Worm (Caenorhabditis elegans): Measurements from ENCODE around the gene EGAP1.1.

The EGAP1.1 gene

DNA sequence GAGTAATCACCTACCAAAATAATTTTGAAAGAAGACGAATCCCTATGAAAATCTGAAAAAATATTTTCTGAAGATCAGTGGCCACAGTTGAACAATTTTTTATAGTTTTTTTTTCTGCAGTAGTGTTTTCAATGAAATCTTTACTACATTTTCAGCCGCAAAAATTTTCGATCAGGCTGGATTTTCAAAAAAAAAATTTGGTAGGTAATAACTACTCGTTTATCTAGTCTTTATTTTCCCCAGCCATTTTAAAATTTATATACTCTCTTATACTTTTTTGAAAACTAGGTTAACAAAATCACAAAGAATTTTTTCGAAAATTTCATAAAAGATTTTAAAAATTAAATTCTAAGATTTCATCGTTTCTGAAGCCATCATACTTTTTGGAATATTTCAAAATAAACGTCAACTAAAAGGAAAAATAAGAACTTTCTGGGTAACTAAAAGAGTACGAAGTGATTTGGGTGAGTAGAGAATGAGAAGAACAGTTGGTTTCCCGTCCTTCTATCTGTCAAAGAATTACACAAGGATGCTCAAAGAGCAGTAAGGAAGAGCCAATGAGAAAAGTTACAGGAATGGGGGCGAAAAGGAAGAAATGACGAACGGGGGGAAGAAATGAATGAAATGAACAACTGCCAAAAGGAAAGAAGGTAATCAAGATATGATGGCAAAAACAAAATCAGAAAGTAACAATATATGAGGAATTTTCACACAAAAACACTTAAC is 38.1 kb upstream of the EGAP1.1 start, which contains the start of gene mlp-1:
Gene mlp-1, minus strand, starts transcription at position 51 of the 726 bp plus-strand sequence.
- TF ChIP-seq che-1 (tag; optimal IDR thresholded peaks at IDR 0.05): no peak
- no peak for TF ChIP-seq tbx-2 (tag; optimal IDR thresholded peaks at IDR 0.05)
- TF ChIP-seq fkh-6 (tag; optimal IDR thresholded peaks at IDR 0.05): no peak
- no peak for TF ChIP-seq ceh-19 (GFP tag; optimal IDR thresholded peaks at IDR 0.05)
- TF ChIP-seq odd-2 (tag; optimal IDR thresholded peaks at IDR 0.05): no peak
- no peak for TF ChIP-seq ztf-16 (tag; optimal IDR thresholded peaks at IDR 0.05)
- no peak for TF ChIP-seq nfya-1 (tag; optimal IDR thresholded peaks at IDR 0.05)
- no peak for TF ChIP-seq hlh-15 (tag; optimal IDR thresholded peaks at IDR 0.05)
- TF ChIP-seq hlh-8 (tag; optimal IDR thresholded peaks at IDR 0.05): no peak
- no peak for TF ChIP-seq ceh-2 (tag; optimal IDR thresholded peaks at IDR 0.05)

DNA sequence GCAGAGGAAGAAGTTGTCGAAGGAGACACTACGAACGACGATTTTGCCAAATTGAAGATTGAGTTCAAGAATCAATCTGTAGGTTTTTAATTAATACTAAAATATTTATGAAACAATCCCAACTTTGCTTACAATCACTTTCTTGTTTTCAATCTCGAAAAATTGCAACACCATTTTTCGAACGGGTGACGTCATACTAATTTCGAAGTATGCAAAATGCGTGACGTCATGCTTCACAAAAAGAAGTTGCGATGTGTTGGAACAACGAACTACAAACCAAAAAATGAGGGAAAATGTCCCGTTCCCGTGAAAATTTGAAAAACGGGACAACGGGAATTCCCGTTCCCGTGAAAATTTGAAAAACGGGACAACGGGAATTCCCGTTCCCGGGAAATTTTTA is 30.6 kb upstream of the EGAP1.1 start:
- no peak for TF ChIP-seq mec-3 (tag; optimal IDR thresholded peaks at IDR 0.05; ENCODE audit: borderline replicate concordance)
- TF ChIP-seq dmd-4 (tag; optimal IDR thresholded peaks at IDR 0.05; ENCODE audit: borderline replicate concordance): no peak
- no peak for TF ChIP-seq ceh-30 (tag; optimal IDR thresholded peaks at IDR 0.05)
- no peak for TF ChIP-seq npax-4 (tag; optimal IDR thresholded peaks at IDR 0.05)
- no peak for TF ChIP-seq C38D4.7 (GFP tag; optimal IDR thresholded peaks at IDR 0.05)
- no peak for TF ChIP-seq ceh-24 (tag; optimal IDR thresholded peaks at IDR 0.05)
- no peak for TF ChIP-seq ceh-48 (tag; optimal IDR thresholded peaks at IDR 0.05)
- TF ChIP-seq pat-9 (tag; optimal IDR thresholded peaks at IDR 0.05): no peak
- TF ChIP-seq pag-3 (tag; optimal IDR thresholded peaks at IDR 0.05; ENCODE audit: borderline replicate concordance): no peak
- TF ChIP-seq ceh-22 (tag; optimal IDR thresholded peaks at IDR 0.05): no peak
- no peak for TF ChIP-seq sdc-2 (tag; optimal IDR thresholded peaks at IDR 0.05)
- TF ChIP-seq lim-6 (tag; optimal IDR thresholded peaks at IDR 0.05): no peak
- TF ChIP-seq tbx-7 (tag; optimal IDR thresholded peaks at IDR 0.05): no peak

DNA sequence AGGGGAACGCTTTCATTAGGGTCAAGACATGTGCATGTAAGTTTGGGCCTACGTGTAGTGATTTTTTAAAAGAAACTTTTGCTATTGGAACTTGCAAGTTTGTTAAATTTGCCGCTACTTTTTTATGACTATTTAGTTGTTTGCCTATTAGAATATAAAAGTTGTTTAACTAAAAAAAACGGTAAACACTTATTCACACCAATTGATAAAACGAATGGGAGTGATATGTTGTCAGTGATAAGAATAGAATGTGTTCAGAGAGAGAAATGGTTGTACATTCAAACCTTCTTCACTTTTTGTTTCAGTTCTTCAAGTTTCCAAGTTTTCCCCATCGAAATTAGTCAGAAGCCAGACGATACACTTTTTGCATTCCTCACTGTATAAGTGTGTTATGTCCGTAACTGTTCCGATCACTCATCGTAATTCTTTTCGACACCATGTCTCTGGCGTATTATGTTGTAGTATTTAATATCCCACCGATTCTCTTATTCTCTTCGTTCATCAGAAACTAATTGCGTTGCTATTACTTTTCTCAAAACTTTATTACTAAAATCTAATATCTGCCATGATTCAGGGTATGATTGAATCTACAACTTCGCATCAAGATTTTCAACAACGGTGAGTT is 28.9 kb upstream of the EGAP1.1 start, which contains the start of gene dct-6:
Gene dct-6, plus strand, starts transcription at position 575 of the 625 bp plus-strand sequence.
- TF ChIP-seq dve-1 (tag; optimal IDR thresholded peaks at IDR 0.05) (no peak), elt-2 (tag; optimal IDR thresholded peaks at IDR 0.05) (peak; percentile 12), ceh-31 (tag; optimal IDR thresholded peaks at IDR 0.05) (no peak)

DNA sequence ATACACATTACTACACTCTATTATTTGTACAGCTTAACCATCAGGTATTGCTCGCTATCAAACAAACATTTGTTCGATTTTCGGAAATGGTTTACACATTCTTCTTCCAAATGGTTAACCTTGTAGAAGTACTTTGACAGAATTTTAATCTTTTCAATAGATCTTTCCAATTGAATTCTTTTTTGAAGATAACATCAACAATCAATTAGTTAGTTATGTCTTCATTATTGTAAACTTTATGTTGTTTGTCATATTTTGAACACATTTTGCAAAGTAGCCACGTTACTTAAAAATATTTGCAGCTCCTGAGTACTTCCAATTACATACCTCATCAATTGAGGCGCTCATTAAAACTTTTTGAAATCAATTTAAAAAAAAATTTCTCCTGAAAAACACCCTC is 28.3 kb upstream of the EGAP1.1 start:
- no peak for TF ChIP-seq sox-4 (tag; optimal IDR thresholded peaks at IDR 0.05)
- no peak for TF ChIP-seq hlh-6 (tag; optimal IDR thresholded peaks at IDR 0.05)
- no peak for TF ChIP-seq fkh-10 (GFP tag; optimal IDR thresholded peaks at IDR 0.05)
- no peak for TF ChIP-seq ceh-31 (tag; optimal IDR thresholded peaks at IDR 0.05)
- no peak for TF ChIP-seq odd-2 (tag; optimal IDR thresholded peaks at IDR 0.05)
- no peak for TF ChIP-seq ceh-14 (tag; optimal IDR thresholded peaks at IDR 0.05)
- no peak for TF ChIP-seq nhr-232 (tag; optimal IDR thresholded peaks at IDR 0.05)
- no peak for TF ChIP-seq T23F11.4 (GFP tag; optimal IDR thresholded peaks at IDR 0.05)
- no peak for TF ChIP-seq fkh-6 (tag; optimal IDR thresholded peaks at IDR 0.05)

DNA sequence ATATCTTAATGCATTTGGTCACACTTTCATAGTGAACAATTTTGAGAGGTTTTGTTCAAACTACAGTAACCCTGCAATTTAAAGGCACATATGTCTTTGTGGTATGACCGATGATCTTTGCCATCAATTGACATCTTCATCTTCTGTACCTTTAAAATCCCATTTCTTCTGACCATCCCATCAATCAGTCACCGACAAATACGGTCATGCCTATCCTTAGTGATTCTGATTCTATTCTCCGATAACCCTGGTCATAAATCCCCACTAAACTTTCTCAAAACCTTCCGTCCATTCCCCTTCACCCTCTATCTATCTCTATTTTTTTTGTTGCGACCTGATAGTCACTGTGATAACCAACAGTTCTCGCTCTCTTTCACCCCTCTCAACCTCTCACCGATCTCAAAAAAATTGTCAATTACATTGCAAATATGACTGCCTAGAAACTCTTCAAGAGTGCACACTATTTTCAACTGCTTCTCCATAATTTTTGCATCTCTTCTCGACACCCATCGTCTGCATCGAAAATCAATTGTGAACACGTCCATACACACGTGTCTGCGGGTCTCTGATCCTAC is 27.1 kb upstream of the EGAP1.1 start:
- no peak for TF ChIP-seq ceh-31 (tag; optimal IDR thresholded peaks at IDR 0.05)
- TF ChIP-seq tbx-7 (tag; optimal IDR thresholded peaks at IDR 0.05): no peak
- TF ChIP-seq sox-4 (tag; optimal IDR thresholded peaks at IDR 0.05): no peak
- no peak for TF ChIP-seq sox-2 (GFP tag; IDR thresholded peaks at IDR 0.05)
- TF ChIP-seq ceh-34 (tag; optimal IDR thresholded peaks at IDR 0.05): no peak
- no peak for TF ChIP-seq fkh-10 (GFP tag; optimal IDR thresholded peaks at IDR 0.05)
- TF ChIP-seq hlh-30 (tag; optimal IDR thresholded peaks at IDR 0.05; ENCODE audit: insufficient read depth): no peak
- no peak for TF ChIP-seq C38D4.7 (GFP tag; optimal IDR thresholded peaks at IDR 0.05)
- no peak for TF ChIP-seq ztf-16 (tag; optimal IDR thresholded peaks at IDR 0.05)
- TF ChIP-seq dmd-4 (tag; optimal IDR thresholded peaks at IDR 0.05; ENCODE audit: borderline replicate concordance): no peak
- no peak for TF ChIP-seq ceh-45 (GFP tag; IDR thresholded peaks at IDR 0.05)
- TF ChIP-seq F13H6.1 (tag; optimal IDR thresholded peaks at IDR 0.05): no peak
- no peak for TF ChIP-seq zip-5 (tag; optimal IDR thresholded peaks at IDR 0.05)
- no peak for TF ChIP-seq ceh-2 (tag; optimal IDR thresholded peaks at IDR 0.05)
- no peak for TF ChIP-seq ceh-24 (tag; optimal IDR thresholded peaks at IDR 0.05)
- no peak for TF ChIP-seq eyg-1 (tag; optimal IDR thresholded peaks at IDR 0.05)
- no peak for TF ChIP-seq ceh-14 (tag; optimal IDR thresholded peaks at IDR 0.05)
- TF ChIP-seq unc-55 (GFP tag; optimal IDR thresholded peaks at IDR 0.05): no peak
- TF ChIP-seq hlh-6 (tag; optimal IDR thresholded peaks at IDR 0.05): no peak

Measured in whole organism, late embryonic.